Worm (Caenorhabditis elegans) whole organism, midembryonic: ENCODE results near the gene mrps-24.

ENCODE experiments used
- T22C8.4 ChIP-seq: fragments of 200-800 bp; sonication (Bioruptor generic); IDR thresholded peaks from 2 replicates; pipeline ENCODE4 v1.3.6; 2022; ENCODE audit warnings: missing genetic modification characterization, missing compliant biosample characterization
- cog-1 ChIP-seq: sonication (generic microtip); optimal IDR thresholded peaks from 2 replicates; lab custom pipeline; 2016; ENCODE audit warnings: missing genetic modification characterization, missing compliant biosample characterization
- flt-1 ChIP-seq: fragments of 200-800 bp; sonication (Bioruptor generic); IDR thresholded peaks from 2 replicates; pipeline ENCODE4 v1.3.6; 2022; ENCODE audit warnings: missing genetic modification characterization, missing compliant biosample characterization
- klf-2 ChIP-seq: fragments of 200-800 bp; sonication (Bioruptor generic); conservative IDR thresholded peaks from 2 replicates; pipeline ENCODE4 v1.3.6; 2022; ENCODE audit warnings: missing genetic modification reagents, missing genetic modification characterization, missing compliant biosample characterization
- med-1 ChIP-seq: sonication (generic microtip); optimal IDR thresholded peaks from 2 replicates; lab custom pipeline; 2017; ENCODE audit warnings: missing genetic modification characterization, mild to moderate bottlenecking, missing compliant biosample characterization, antibody characterized with exemption, missing genetic modification reagents; ENCODE audit not compliant: insufficient read depth
- ref-1 ChIP-seq: fragments of 200-800 bp; sonication (Bioruptor generic); conservative IDR thresholded peaks from 2 replicates; pipeline ENCODE4 v1.3.6; 2022; ENCODE audit warnings: missing genetic modification reagents, missing genetic modification characterization, missing compliant biosample characterization
- tab-1 ChIP-seq: fragments of 200-800 bp; sonication (Bioruptor generic); IDR thresholded peaks from 2 replicates; pipeline ENCODE4 v1.3.6; 2022; ENCODE audit warnings: missing genetic modification characterization, missing compliant biosample characterization
- ztf-23 ChIP-seq: fragments of 200-800 bp; sonication (Bioruptor generic); IDR thresholded peaks from 2 replicates; pipeline ENCODE4 v1.3.6; 2022; ENCODE audit warnings: missing genetic modification reagents, missing genetic modification characterization, missing compliant biosample characterization
- ztf-29 ChIP-seq: fragments of 200-800 bp; sonication (Bioruptor generic); IDR thresholded peaks from 2 replicates; pipeline ENCODE4 v1.3.6; 2022; ENCODE audit warnings: missing genetic modification reagents, missing genetic modification characterization, missing compliant biosample characterization

Gene mrps-24

DNA sequence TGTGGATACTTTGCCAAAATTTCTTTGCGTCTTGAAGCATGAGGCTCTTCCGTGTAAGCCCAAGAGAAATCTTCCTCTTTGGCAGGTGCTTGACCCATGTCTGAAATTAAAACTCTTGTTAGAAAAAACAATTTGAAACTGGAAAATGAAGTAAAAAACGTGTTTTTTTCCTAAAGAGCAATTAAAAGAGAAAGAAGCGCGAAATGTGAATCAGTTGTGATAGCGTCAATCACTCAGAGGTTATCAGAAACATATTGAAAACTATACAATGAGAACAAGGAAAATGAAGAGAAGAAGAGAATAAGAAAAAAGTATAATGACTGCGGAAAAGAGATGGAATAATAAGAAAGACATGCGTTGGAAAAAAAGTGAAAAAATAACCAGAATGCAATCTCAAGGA lies 3.0 kb upstream of the mrps-24 start, which contains the start of gene F33D4.4:
Gene F33D4.4 (minus strand): TSS at position 101 of the 400 bp plus-strand sequence.
- TF ChIP-seq T22C8.4 (GFP tag; lab: Robert Waterston, UW) (no peak), tab-1 (no peak), ztf-29 (GFP tag; lab: Robert Waterston, UW) (no peak), klf-2 (GFP tag; lab: Robert Waterston, UW) (no peak), flt-1 (GFP tag; lab: Robert Waterston, UW) (no peak), cog-1 (tag; lab: Kevin White, UChicago) (no peak), ref-1 (GFP tag; lab: Robert Waterston, UW) (no peak), ztf-23 (GFP tag; lab: Robert Waterston, UW) (no peak), med-1 (no peak)

DNA sequence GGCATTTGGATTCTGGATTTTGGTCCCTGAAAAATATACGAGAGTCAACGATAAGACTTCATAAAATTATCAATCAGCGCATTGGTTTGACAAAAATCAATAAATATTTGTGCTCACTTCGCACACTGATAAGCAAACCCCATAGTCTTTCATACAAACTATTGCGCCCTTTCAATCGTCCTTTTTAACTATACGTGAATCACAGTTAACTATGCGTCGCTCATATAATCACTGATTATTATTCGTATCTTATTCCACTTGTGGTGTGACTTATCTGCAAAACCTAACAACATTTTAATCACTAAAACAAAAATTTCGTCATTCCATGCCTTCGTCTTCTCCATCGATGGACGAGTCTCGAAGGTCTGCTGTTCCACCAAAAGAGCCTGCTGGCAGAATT lies 979 bp downstream of the mrps-24 start, which contains the start of gene nhr-8:
Gene nhr-8 (plus strand): TSS at position 160 of the 400 bp plus-strand sequence.
- TF ChIP-seq flt-1 (GFP tag; lab: Robert Waterston, UW) (no peak), ref-1 (GFP tag; lab: Robert Waterston, UW) (no peak), tab-1 (no peak), ztf-23 (GFP tag; lab: Robert Waterston, UW) (no peak)

DNA sequence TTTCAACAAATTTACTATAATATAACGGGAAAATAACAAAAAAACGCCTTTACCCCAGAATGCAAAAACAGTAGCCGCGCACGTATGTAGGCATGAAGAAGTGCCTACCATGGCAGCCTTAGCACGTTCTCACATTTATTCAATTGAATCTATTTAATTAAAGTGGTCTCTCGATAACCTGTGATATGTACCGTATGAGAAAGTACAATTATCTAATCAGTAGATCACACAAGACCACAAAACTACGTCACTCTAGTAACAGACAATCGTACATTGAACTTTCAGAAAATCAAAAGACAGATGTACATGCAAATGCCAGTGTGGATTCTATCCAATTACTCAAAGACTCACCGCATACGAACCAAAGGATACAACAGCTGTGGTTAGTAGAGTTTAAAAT lies 2.4 kb downstream of the mrps-24 start:
- TF ChIP-seq T22C8.4 (GFP tag; lab: Robert Waterston, UW), result no peak
- TF ChIP-seq med-1, result no peak

DNA sequence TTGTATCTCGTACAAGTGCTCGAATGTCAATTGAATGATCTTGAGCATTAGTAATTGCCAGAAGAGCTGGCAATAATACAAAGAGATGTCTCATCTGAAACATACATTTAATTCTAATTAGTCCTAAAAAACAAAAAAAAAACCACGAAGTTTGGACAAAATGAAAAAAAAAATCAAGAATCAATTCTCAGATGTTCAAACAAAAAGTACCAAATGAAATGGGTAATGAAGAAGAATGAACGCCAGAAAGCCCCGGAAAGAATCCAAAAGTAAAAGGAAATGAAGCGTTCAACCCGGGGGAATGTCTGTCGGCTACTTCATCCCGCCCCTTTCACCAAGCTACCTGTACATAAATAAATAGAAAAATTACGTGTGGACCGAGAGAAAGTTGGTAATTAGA lies 8.1 kb downstream of the mrps-24 start, which contains the start of gene F33D4.6:
Gene F33D4.6 (minus strand): TSS at position 101 of the 400 bp plus-strand sequence.
- TF ChIP-seq med-1 (no peak), flt-1 (GFP tag; lab: Robert Waterston, UW) (no peak), cog-1 (tag; lab: Kevin White, UChicago) (no peak), ref-1 (GFP tag; lab: Robert Waterston, UW) (no peak), klf-2 (GFP tag; lab: Robert Waterston, UW) (no peak), ztf-29 (GFP tag; lab: Robert Waterston, UW) (no peak), tab-1 (no peak), ztf-23 (GFP tag; lab: Robert Waterston, UW) (no peak)

DNA sequence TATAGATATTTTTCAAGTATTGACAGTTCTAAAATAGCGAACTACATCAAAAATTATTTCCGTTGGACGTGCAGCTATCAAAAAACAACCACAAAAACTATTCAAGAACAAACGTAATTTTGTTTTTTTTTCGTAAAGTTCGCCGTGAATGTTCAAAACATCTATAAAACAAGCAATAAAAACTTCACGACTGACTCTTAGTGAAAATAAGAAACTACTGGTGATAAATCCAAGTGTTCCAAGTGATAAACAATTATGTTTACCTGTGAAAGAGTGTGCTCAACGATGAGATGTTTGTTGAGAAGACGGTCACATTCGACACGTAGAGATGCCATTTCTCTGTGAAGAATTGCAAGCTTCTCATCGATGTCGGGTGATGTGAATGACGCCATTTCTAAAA lies 13.0 kb downstream of the mrps-24 start, which contains the start of gene C50F7.6:
Gene C50F7.6 (minus strand): TSS at position 394 of the 400 bp plus-strand sequence.
- TF ChIP-seq T22C8.4 (GFP tag; lab: Robert Waterston, UW) (no peak), ztf-29 (GFP tag; lab: Robert Waterston, UW) (no peak), flt-1 (GFP tag; lab: Robert Waterston, UW) (no peak), cog-1 (tag; lab: Kevin White, UChicago) (no peak), ref-1 (GFP tag; lab: Robert Waterston, UW) (no peak), ztf-23 (GFP tag; lab: Robert Waterston, UW) (no peak), klf-2 (GFP tag; lab: Robert Waterston, UW) (no peak), med-1 (no peak), tab-1 (no peak)

DNA sequence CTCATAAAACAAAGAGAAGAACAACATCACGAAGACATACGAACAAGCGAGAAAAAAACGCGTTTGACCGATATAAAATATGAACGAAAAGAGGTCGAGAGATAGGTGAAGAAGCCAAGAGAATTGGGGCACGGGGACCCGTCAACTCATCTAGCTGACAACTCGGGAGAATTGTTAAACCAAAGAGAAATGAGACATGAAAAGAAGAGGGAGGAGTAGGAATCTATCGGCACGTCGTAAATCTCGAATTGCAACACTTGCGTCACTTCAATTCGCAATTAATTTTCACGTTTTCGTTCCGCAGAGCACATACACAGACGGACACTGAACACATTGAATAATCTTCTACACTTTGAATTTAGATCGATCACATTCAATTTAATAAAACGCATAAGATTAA lies 13.7 kb downstream of the mrps-24 start:
- TF ChIP-seq klf-2 (GFP tag; lab: Robert Waterston, UW), result no peak

DNA sequence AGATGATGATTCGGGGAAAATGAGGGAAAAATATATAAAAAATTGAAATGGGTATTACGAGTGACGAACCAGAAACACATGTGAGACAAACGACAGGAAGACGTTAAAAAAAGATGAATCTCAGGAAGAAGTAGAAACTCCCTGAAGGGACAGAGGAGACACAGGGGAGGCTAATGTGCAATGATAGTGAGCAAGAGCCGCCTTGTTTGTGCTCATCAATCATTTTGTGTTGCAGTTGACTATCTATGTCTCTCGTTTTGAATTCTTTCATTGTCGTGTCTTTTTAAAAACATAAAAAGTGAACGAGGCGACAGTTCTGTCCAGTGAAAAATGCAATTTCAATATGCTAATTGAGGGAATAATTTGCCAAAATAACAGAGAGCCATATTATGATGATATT lies 15.1 kb downstream of the mrps-24 start:
- TF ChIP-seq ztf-29 (GFP tag; lab: Robert Waterston, UW) (no peak), med-1 (no peak), ref-1 (GFP tag; lab: Robert Waterston, UW) (no peak), cog-1 (tag; lab: Kevin White, UChicago) (no peak), ztf-23 (GFP tag; lab: Robert Waterston, UW) (no peak), T22C8.4 (GFP tag; lab: Robert Waterston, UW) (no peak), flt-1 (GFP tag; lab: Robert Waterston, UW) (no peak), tab-1 (no peak), klf-2 (GFP tag; lab: Robert Waterston, UW) (no peak)

DNA sequence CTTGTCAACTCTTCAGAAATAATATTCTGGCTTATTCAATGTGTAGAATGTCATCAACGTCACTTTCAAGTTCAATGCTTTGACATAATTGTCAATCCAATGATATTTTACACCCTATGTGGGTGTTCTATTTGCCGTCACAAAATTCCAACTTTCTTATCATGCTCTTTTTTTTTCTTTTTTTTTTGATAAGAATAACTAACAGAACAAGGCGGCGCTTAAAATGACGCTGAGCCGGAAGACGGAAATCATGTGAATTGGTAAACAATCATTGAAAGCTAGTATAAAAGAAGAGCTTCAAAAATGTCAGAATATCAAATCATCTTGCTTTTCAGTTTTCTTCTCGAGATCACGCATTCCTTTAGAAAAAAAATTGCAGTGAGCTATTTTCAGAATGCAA lies 16.5 kb downstream of the mrps-24 start, which contains the start of gene C50F7.5:
Gene C50F7.5 (plus strand): TSS at position 395 of the 400 bp plus-strand sequence.
- TF ChIP-seq med-1 (no peak), tab-1 (no peak), T22C8.4 (GFP tag; lab: Robert Waterston, UW) (no peak), ztf-29 (GFP tag; lab: Robert Waterston, UW) (no peak), klf-2 (GFP tag; lab: Robert Waterston, UW) (no peak), ztf-23 (GFP tag; lab: Robert Waterston, UW) (no peak), flt-1 (GFP tag; lab: Robert Waterston, UW) (no peak), cog-1 (tag; lab: Kevin White, UChicago) (no peak), ref-1 (GFP tag; lab: Robert Waterston, UW) (no peak)

DNA sequence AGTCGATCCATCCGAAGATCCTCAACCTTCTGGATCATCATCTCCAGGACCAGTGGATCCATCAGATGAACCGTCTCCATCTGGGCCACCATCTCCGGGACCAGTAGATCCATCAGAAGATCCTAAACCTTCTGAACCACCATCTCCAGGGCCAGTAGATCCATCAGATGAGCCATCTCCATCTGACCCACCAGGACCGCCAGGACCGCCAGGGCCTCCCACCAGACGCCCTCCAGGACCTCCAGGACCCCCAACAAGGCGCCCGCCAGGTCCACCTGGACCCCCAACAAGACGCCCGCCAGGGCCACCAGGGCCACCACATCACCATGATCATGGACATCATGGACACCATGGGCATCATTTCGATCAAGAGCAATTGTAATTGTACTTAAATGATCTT lies 17.4 kb downstream of the mrps-24 start:
- no peak for TF ChIP-seq ref-1 (GFP tag; lab: Robert Waterston, UW)
- no peak for TF ChIP-seq cog-1 (tag; lab: Kevin White, UChicago)
- TF ChIP-seq tab-1, result no peak
- TF ChIP-seq klf-2 (GFP tag; lab: Robert Waterston, UW), result no peak
- no peak for TF ChIP-seq T22C8.4 (GFP tag; lab: Robert Waterston, UW)
- TF ChIP-seq ztf-29 (GFP tag; lab: Robert Waterston, UW), result no peak
- no peak for TF ChIP-seq flt-1 (GFP tag; lab: Robert Waterston, UW)
- no peak for TF ChIP-seq med-1
- no peak for TF ChIP-seq ztf-23 (GFP tag; lab: Robert Waterston, UW)

DNA sequence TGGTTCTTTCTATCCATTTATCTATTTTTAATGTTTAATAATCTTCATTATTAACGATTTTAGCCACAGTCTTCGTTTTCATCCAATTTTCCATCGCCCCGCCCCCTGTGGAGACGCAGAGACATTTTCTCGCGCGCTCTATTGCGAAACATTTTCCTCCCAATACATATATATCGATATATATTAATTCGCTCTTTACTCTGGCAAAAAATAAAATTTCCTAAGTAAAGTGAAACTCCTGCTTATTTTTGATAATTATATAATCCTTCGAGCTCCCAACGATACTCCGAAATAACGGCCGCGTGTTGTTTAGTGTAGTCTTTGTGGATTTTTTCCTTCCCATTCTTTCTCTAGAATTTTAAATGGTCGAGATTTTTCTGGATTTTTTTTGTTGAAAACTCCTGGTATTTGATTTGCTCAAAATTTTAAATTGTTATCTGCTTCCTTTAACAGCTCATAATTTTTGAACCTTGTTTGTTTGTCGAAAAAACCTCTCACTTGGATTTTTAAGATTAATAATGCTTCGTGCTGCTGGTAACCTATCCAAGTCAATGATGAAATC lies 18.6 kb downstream of the mrps-24 start, which contains the start of gene sucg-1:
Gene sucg-1 (plus strand): TSS at position 512 of the 562 bp plus-strand sequence.
- TF ChIP-seq tab-1 (no peak), T22C8.4 (GFP tag; lab: Robert Waterston, UW) (no peak), med-1 (no peak), ztf-23 (GFP tag; lab: Robert Waterston, UW) (no peak)
